Worm (Caenorhabditis elegans): ENCODE results near the gene exo-1.

ce11 chrIII:13462965-13463783, 39.9 kb downstream of the exo-1 start, which contains the start of gene ant-1.1:
- no peak for TF ChIP-seq ama-1 (optimal IDR thresholded peaks at IDR 0.05)
- peak; percentile 62 for TF ChIP-seq hmg-4 (GFP tag; optimal IDR thresholded peaks at IDR 0.05)
- peak; percentile 59 for TF ChIP-seq tbx-37 (GFP tag; conservative IDR thresholded peaks at IDR 0.05)
- TF ChIP-seq B0310.2 (tag; optimal IDR thresholded peaks at IDR 0.05), result no peak
- TF ChIP-seq ets-7 (tag; optimal IDR thresholded peaks at IDR 0.05), result no peak
- TF ChIP-seq flt-1 (GFP tag; IDR thresholded peaks at IDR 0.05), result no peak

All from whole organism, early embryonic.